Fruit fly (Drosophila melanogaster): ENCODE results near the gene pon.

DNA sequence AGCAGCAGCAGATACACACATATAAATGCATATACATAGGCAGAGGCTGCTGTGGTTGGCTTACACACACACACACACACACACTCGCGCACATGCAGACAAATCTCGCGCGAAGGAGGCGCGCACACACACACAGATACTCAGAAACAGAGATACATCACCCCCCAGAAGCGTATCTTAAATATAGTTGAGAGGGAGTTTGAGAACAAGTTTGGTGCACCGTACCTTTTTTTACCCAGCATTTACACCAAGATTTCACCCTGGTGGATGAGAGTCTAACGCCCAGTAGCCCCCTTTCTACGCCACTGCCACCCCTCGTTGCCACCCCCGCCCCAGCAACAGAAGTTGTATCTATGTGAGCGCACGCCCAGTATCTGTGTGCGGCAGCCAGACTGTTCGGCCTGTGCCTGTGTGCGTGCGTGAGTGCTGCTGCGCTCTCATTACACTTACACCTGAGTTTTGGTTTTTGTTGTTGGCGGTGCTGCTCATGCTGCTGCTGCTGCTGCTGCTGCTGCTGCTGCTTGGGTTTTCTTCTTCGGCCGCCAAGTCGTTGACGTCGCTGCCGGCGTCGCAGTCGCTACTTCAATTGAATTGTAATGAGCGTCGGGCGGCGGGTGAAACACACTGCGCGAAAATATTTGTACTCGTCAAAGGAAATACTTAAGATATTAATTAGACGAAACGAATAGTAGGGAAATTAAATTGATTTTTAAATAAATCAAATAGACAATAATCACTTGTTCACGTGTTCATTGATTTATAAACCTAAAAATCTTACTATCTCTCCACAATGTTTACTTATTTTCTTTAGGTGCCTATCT is 46.0 kb upstream of the pon start:
- peak; percentile 84 for TF ChIP-seq gl (tag; optimal IDR thresholded peaks at IDR 0.05)
- peak; percentile 90 for TF ChIP-seq CG8159 (tag; optimal IDR thresholded peaks at IDR 0.05)
- TF ChIP-seq CG12605 (GFP tag; IDR thresholded peaks at IDR 0.05): peak; percentile 92
- peak; percentile 86 for TF ChIP-seq CG10348 (GFP tag; IDR thresholded peaks at IDR 0.05)
- peak; percentile 55 for TF ChIP-seq Pif1A (GFP tag; optimal IDR thresholded peaks at IDR 0.05)
- peak; percentile 92 for TF ChIP-seq CG34367 (tag; optimal IDR thresholded peaks at IDR 0.05)
- TF ChIP-seq CG4496 (GFP tag; IDR thresholded peaks at IDR 0.05): peak; percentile 98
- peak; percentile 88 for TF ChIP-seq CG8301 (tag; optimal IDR thresholded peaks at IDR 0.05)
- peak; percentile 86 for TF ChIP-seq CG17806 (tag; optimal IDR thresholded peaks at IDR 0.05)
- TF ChIP-seq CG15710 (tag; optimal IDR thresholded peaks at IDR 0.05): peak; percentile 94
- peak; percentile 92 for TF ChIP-seq CG14655 (GFP tag; optimal IDR thresholded peaks at IDR 0.05)
- peak; percentile 98 for TF ChIP-seq fd96Ca (GFP tag; IDR thresholded peaks at IDR 0.05)

All from whole organism, pupa.